Worm (Caenorhabditis elegans) whole organism, L4 larva: ENCODE data around the gene lgmn-1.

Experiments
- D1046.2 ChIP-seq: fragments of 200-800 bp; sonication (Bioruptor generic); IDR thresholded peaks from 2 replicates; pipeline ENCODE4 v1.3.6; 2022; ENCODE audit warnings: missing genetic modification characterization, missing compliant biosample characterization
- F26F4.8 ChIP-seq: fragments of 200-800 bp; sonication (Bioruptor generic); conservative IDR thresholded peaks from 2 replicates; pipeline ENCODE4 v1.3.6; 2022; ENCODE audit warnings: missing genetic modification characterization, missing compliant biosample characterization
- F44E2.7 ChIP-seq: fragments of 200-800 bp; sonication (Bioruptor generic); IDR thresholded peaks from 2 replicates; pipeline ENCODE4 v2.1.2; 2022; ENCODE audit warnings: missing genetic modification characterization, missing compliant biosample characterization
- F49E8.2 ChIP-seq: sonication (generic microtip); optimal IDR thresholded peaks from 2 replicates; lab custom pipeline; 2016; ENCODE audit warnings: missing compliant biosample characterization, mild to moderate bottlenecking, missing genetic modification characterization, borderline replicate concordance
- T20F7.1 ChIP-seq: fragments of 200-800 bp; sonication (Bioruptor generic); optimal IDR thresholded peaks from 2 replicates; lab custom pipeline; 2018; ENCODE audit warnings: mild to moderate bottlenecking, missing genetic modification characterization, missing compliant biosample characterization
- T26A8.4 ChIP-seq: fragments of 200-800 bp; sonication (Bioruptor generic); IDR thresholded peaks from 2 replicates; pipeline ENCODE4 v1.3.6; 2022; ENCODE audit warnings: missing genetic modification characterization, missing compliant biosample characterization
- Y48G9A.11 ChIP-seq: fragments of 200-800 bp; sonication (Bioruptor generic); IDR thresholded peaks from 2 replicates; pipeline ENCODE4 v1.3.6; 2022; ENCODE audit warnings: missing genetic modification reagents, missing genetic modification characterization, missing compliant biosample characterization
- Y5F2A.4 ChIP-seq: fragments of 200-800 bp; sonication (Bioruptor generic); optimal IDR thresholded peaks from 2 replicates; lab custom pipeline; 2018; ENCODE audit warnings: mild to moderate bottlenecking, missing genetic modification characterization, missing compliant biosample characterization
- ZK337.2 ChIP-seq: fragments of 200-800 bp; sonication (Bioruptor generic); IDR thresholded peaks from 2 replicates; pipeline ENCODE4 v1.3.6; 2022; ENCODE audit warnings: missing genetic modification reagents, missing genetic modification characterization, missing compliant biosample characterization
- aha-1 ChIP-seq: fragments of 150-350 bp; peaks from one replicate; lab custom pipeline; 2014; ENCODE audit warnings: missing biosample characterization, missing genetic modification characterization
- arid-1 ChIP-seq: fragments of 200-800 bp; sonication (Bioruptor generic); conservative IDR thresholded peaks from 2 replicates; pipeline ENCODE4 v1.3.6; 2022; ENCODE audit warnings: missing genetic modification reagents, missing genetic modification characterization, missing compliant biosample characterization
- attf-4 ChIP-seq: sonication (generic microtip); optimal IDR thresholded peaks from 3 replicates; lab custom pipeline; 2017; ENCODE audit warnings: missing biosample characterization, missing genetic modification characterization
- ceh-20 ChIP-seq: fragments of 200-800 bp; sonication (Bioruptor generic); IDR thresholded peaks from 2 replicates; pipeline ENCODE4 v1.3.6; 2022; ENCODE audit warnings: missing genetic modification reagents, missing genetic modification characterization, missing compliant biosample characterization
- ceh-28 ChIP-seq: fragments of 150-350 bp; optimal IDR thresholded peaks from 2 replicates; lab custom pipeline; 2014; ENCODE audit warnings: missing biosample characterization, missing genetic modification reagents, missing genetic modification characterization
- cey-2 ChIP-seq: sonication (generic microtip); optimal IDR thresholded peaks from 3 replicates; lab custom pipeline; 2017; ENCODE audit warnings: missing genetic modification characterization, mild to moderate bottlenecking, missing compliant biosample characterization, antibody characterized with exemption, borderline replicate concordance; ENCODE audit not compliant: insufficient read depth
- daf-12 ChIP-seq: fragments of 150-350 bp; optimal IDR thresholded peaks from 2 replicates; lab custom pipeline; 2014; ENCODE audit warnings: missing biosample characterization, missing genetic modification reagents, missing genetic modification characterization
- daf-19 ChIP-seq: fragments of 200-800 bp; sonication (Bioruptor generic); conservative IDR thresholded peaks from 2 replicates; pipeline ENCODE4 v1.3.6; 2022; ENCODE audit warnings: missing genetic modification characterization, missing compliant biosample characterization
- daf-8 ChIP-seq: fragments of 200-800 bp; sonication (Bioruptor generic); IDR thresholded peaks from 2 replicates; pipeline ENCODE4 v1.3.6; 2022; ENCODE audit warnings: missing genetic modification characterization, missing compliant biosample characterization
- duxl-1 ChIP-seq: sonication (generic microtip); optimal IDR thresholded peaks from 2 replicates; lab custom pipeline; 2016; ENCODE audit warnings: mild to moderate bottlenecking, missing genetic modification characterization, moderate library complexity, missing compliant biosample characterization; ENCODE audit not compliant: poor library complexity
- dve-1 ChIP-seq: sonication (generic microtip); optimal IDR thresholded peaks from 2 replicates; lab custom pipeline; 2017; ENCODE audit warnings: antibody characterized with exemption, mild to moderate bottlenecking, missing genetic modification characterization, missing compliant biosample characterization; ENCODE audit not compliant: insufficient read depth
- egl-43 ChIP-seq: fragments of 200-800 bp; sonication (Bioruptor generic); IDR thresholded peaks from 2 replicates; pipeline ENCODE4 v1.3.6; 2022; ENCODE audit warnings: missing genetic modification reagents, missing genetic modification characterization, missing compliant biosample characterization
- fos-1 ChIP-seq: fragments of 150-350 bp; optimal IDR thresholded peaks from 2 replicates; lab custom pipeline; 2014; ENCODE audit warnings: missing biosample characterization, missing genetic modification characterization
- gei-8 ChIP-seq: fragments of 200-800 bp; sonication (Bioruptor generic); optimal IDR thresholded peaks from 2 replicates; lab custom pipeline; 2018; ENCODE audit warnings: mild to moderate bottlenecking, missing genetic modification characterization, missing compliant biosample characterization
- hif-1 ChIP-seq, 2 experiments: sonication (generic microtip); optimal IDR thresholded peaks; 2 replicates each; lab custom pipeline; 2016 to 2017; ENCODE audit warnings: missing compliant biosample characterization in 2 of 2, missing genetic modification characterization in 2 of 2, missing genetic modification reagents in 2 of 2, missing genotype in 2 of 2, mild to moderate bottlenecking in 1 of 2
- hlh-11 ChIP-seq: fragments of 200-800 bp; sonication (Bioruptor generic); optimal IDR thresholded peaks from 2 replicates; lab custom pipeline; 2018; ENCODE audit warnings: mild to moderate bottlenecking, missing genetic modification characterization, missing compliant biosample characterization
- hmg-1.1 ChIP-seq: fragments of 200-800 bp; sonication (Bioruptor generic); IDR thresholded peaks from 2 replicates; pipeline ENCODE4 v1.3.6; 2022; ENCODE audit warnings: missing genetic modification reagents, missing genetic modification characterization, missing compliant biosample characterization
- jun-1 ChIP-seq: fragments of 150-350 bp; optimal IDR thresholded peaks from 2 replicates; lab custom pipeline; 2014; ENCODE audit warnings: missing biosample characterization, missing genetic modification reagents, missing genetic modification characterization
- lin-13 ChIP-seq: fragments of 150-350 bp; optimal IDR thresholded peaks from 2 replicates; lab custom pipeline; 2014; ENCODE audit warnings: missing biosample characterization, missing genetic modification reagents, missing genetic modification characterization
- lin-15B ChIP-seq: fragments of 150-350 bp; sonication (generic microtip); optimal IDR thresholded peaks from 3 replicates; lab custom pipeline; 2014; ENCODE audit warnings: missing biosample characterization, missing genetic modification characterization
- lin-39 ChIP-seq: fragments of 150-350 bp; optimal IDR thresholded peaks from 2 replicates; lab custom pipeline; 2014; ENCODE audit warnings: missing biosample characterization, missing genetic modification reagents, missing genetic modification characterization
- madf-5 ChIP-seq, 2 experiments: fragments of 200-800 bp; sonication (Bioruptor generic); IDR thresholded peaks; 2 replicates each; pipeline ENCODE4 v1.3.6; 2022; ENCODE audit warnings: missing compliant biosample characterization in 2 of 2, missing genetic modification characterization in 2 of 2
- mdl-1 ChIP-seq, 2 experiments: fragments of 150-350 bp in 1 of 2; sonication (generic microtip) in 1 of 2; optimal IDR thresholded peaks; 2 replicates each; lab custom pipeline; 2014 to 2017; ENCODE audit warnings: missing biosample characterization in 2 of 2, missing genetic modification characterization in 2 of 2
- mxl-3 ChIP-seq: fragments of 200-800 bp; sonication (Bioruptor generic); optimal IDR thresholded peaks from 2 replicates; lab custom pipeline; 2018; ENCODE audit warnings: mild to moderate bottlenecking, missing genetic modification characterization, missing compliant biosample characterization
- nhr-11 ChIP-seq: fragments of 150-350 bp; optimal IDR thresholded peaks from 2 replicates; lab custom pipeline; 2014; ENCODE audit warnings: missing biosample characterization, missing genetic modification characterization
- nhr-237 ChIP-seq: sonication (generic microtip); optimal IDR thresholded peaks from 2 replicates; lab custom pipeline; 2017; ENCODE audit warnings: missing biosample characterization, missing genetic modification characterization
- nhr-28 ChIP-seq: fragments of 150-350 bp; optimal IDR thresholded peaks from 2 replicates; lab custom pipeline; 2014; ENCODE audit warnings: missing biosample characterization, missing genetic modification characterization
- nhr-42 ChIP-seq: fragments of 200-800 bp; sonication (Bioruptor generic); IDR thresholded peaks from 2 replicates; pipeline ENCODE4 v1.3.6; 2022; ENCODE audit warnings: missing genetic modification characterization, missing compliant biosample characterization
- nhr-48 ChIP-seq: sonication (generic microtip); optimal IDR thresholded peaks from 2 replicates; lab custom pipeline; 2016; ENCODE audit warnings: mild to moderate bottlenecking, missing genetic modification characterization, missing compliant biosample characterization
- nhr-6 ChIP-seq: fragments of 150-350 bp; optimal IDR thresholded peaks from 2 replicates; lab custom pipeline; 2014; ENCODE audit warnings: missing biosample characterization, missing genetic modification characterization
- pqm-1 ChIP-seq: sonication (generic microtip); optimal IDR thresholded peaks from 2 replicates; lab custom pipeline; 2017; ENCODE audit warnings: missing biosample characterization, missing genetic modification characterization
- rbr-2 ChIP-seq: sonication (generic microtip); optimal IDR thresholded peaks from 2 replicates; lab custom pipeline; 2016; ENCODE audit warnings: missing genotype, missing genetic modification characterization, missing compliant biosample characterization
- snpc-1.2 ChIP-seq: fragments of 200-800 bp; sonication (Bioruptor generic); IDR thresholded peaks from 2 replicates; pipeline ENCODE4 v1.3.6; 2022; ENCODE audit warnings: missing genetic modification reagents, missing genetic modification characterization, missing compliant biosample characterization
- snpc-4 ChIP-seq: fragments of 150-350 bp; optimal IDR thresholded peaks from 2 replicates; lab custom pipeline; 2014; ENCODE audit warnings: missing biosample characterization, missing genetic modification characterization
- spr-1 ChIP-seq: sonication (generic microtip); optimal IDR thresholded peaks from 2 replicates; lab custom pipeline; 2016; ENCODE audit warnings: mild to moderate bottlenecking, missing genetic modification characterization, missing compliant biosample characterization
- tag-97 ChIP-seq: fragments of 200-800 bp; sonication (Bioruptor generic); IDR thresholded peaks from 2 replicates; pipeline ENCODE4 v1.3.6; 2022; ENCODE audit warnings: missing genetic modification characterization, missing compliant biosample characterization
- tra-1 ChIP-seq: fragments of 200-800 bp; sonication (Bioruptor generic); IDR thresholded peaks from 2 replicates; pipeline ENCODE4 v1.3.6; 2022; ENCODE audit warnings: missing genetic modification reagents, missing genetic modification characterization, missing compliant biosample characterization
- unc-130 ChIP-seq: sonication (generic microtip); optimal IDR thresholded peaks from 2 replicates; lab custom pipeline; 2016; ENCODE audit warnings: missing genetic modification reagents, missing genetic modification characterization, missing compliant biosample characterization
- unc-39 ChIP-seq: sonication (generic microtip); optimal IDR thresholded peaks from 2 replicates; lab custom pipeline; 2017; ENCODE audit warnings: missing biosample characterization, missing genetic modification characterization
- zag-1 ChIP-seq: fragments of 150-350 bp; optimal IDR thresholded peaks from 2 replicates; lab custom pipeline; 2014; ENCODE audit warnings: missing biosample characterization, missing genetic modification characterization
- zfp-2 ChIP-seq: sonication (generic microtip); optimal IDR thresholded peaks from 2 replicates; lab custom pipeline; 2016; ENCODE audit warnings: mild to moderate bottlenecking, missing genetic modification characterization, missing compliant biosample characterization
- zfp-3 ChIP-seq: fragments of 200-800 bp; sonication (Bioruptor generic); conservative IDR thresholded peaks from 2 replicates; pipeline ENCODE4 v1.3.6; 2022; ENCODE audit warnings: missing genetic modification reagents, missing genetic modification characterization, missing compliant biosample characterization

The lgmn-1 gene

ce11 chrV:12497725-12498263 is 15.1 kb upstream of the lgmn-1 start, which contains the start of the genes W04D2.4 and rbm-25 (continued):
- TF ChIP-seq Y48G9A.11 (no peak), D1046.2 (GFP tag; lab: Robert Waterston, UW) (no peak), F44E2.7 (GFP tag; lab: Robert Waterston, UW) (no peak), hlh-11 (tag; lab: Kevin White, UChicago) (peak; percentile 56), nhr-42 (GFP tag; lab: Robert Waterston, UW) (no peak), nhr-11 (no peak), nhr-28 (peak; percentile 41), ZK337.2 (GFP tag; lab: Robert Waterston, UW) (no peak), attf-4 (tag; lab: Kevin White, UChicago) (no peak), nhr-48 (peak; percentile 49), F26F4.8 (GFP tag; lab: Robert Waterston, UW) (no peak), spr-1 (tag; lab: Kevin White, UChicago) (peak; percentile 56), zfp-3 (GFP tag; lab: Robert Waterston, UW) (no peak), daf-12 (tag; lab: Kevin White, UChicago) (no peak), pqm-1 (tag; lab: Kevin White, UChicago) (no peak), hif-1 (tag; optimal IDR thresholded peaks at IDR 0.05; lab: Kevin White, UChicago) (no peak), unc-130 (GFP tag; lab: Kevin White, UChicago) (no peak), snpc-1.2 (no peak), gei-8 (GFP tag; lab: Kevin White, UChicago) (no peak), daf-19 (no peak), daf-8 (GFP tag; lab: Robert Waterston, UW) (no peak), zfp-2 (no peak), egl-43 (GFP tag; lab: Robert Waterston, UW) (no peak), madf-5 (GFP tag; IDR thresholded peaks at IDR 0.05; lab: Robert Waterston, UW) (no peak), aha-1 (tag; lab: Kevin White, UChicago) (peak; percentile 78), fos-1 (tag; lab: Kevin White, UChicago) (no peak), lin-39 (no peak), dve-1 (peak; percentile 82), rbr-2 (tag; lab: Kevin White, UChicago) (peak; percentile 72), mxl-3 (GFP tag; lab: Kevin White, UChicago) (no peak), hmg-1.1 (no peak), lin-13 (GFP tag; lab: Kevin White, UChicago) (peak; percentile 22), duxl-1 (tag; lab: Kevin White, UChicago) (no peak), arid-1 (no peak), snpc-4 (tag; lab: Kevin White, UChicago) (no peak), Y5F2A.4 (GFP tag; lab: Kevin White, UChicago) (no peak), nhr-237 (no peak), unc-39 (tag; lab: Kevin White, UChicago) (no peak), ceh-28 (tag; lab: Kevin White, UChicago) (peak; percentile 54), tag-97 (no peak), lin-15B (tag; lab: Kevin White, UChicago) (no peak), tra-1 (GFP tag; lab: Robert Waterston, UW) (no peak), mdl-1 (tag; optimal IDR thresholded peaks at IDR 0.05; lab: Kevin White, UChicago) (no peak), zag-1 (tag; lab: Kevin White, UChicago) (no peak), jun-1 (tag; lab: Kevin White, UChicago) (no peak), cey-2 (tag; lab: Kevin White, UChicago) (no peak), T26A8.4 (GFP tag; lab: Robert Waterston, UW) (peak; percentile 69), F49E8.2 (no peak), ceh-20 (GFP tag; lab: Robert Waterston, UW) (no peak), nhr-6 (peak; percentile 86), T20F7.1 (GFP tag; lab: Kevin White, UChicago) (peak; percentile 80)
